Fruit fly (Drosophila melanogaster): ENCODE data around the gene Efhc1.1.

dm6 chrX:15822363-15822762 lies 38.9 kb upstream of the Efhc1.1 start:
- TF ChIP-seq CG32006 (GFP tag; optimal IDR thresholded peaks at IDR 0.05) (no peak), fd85E (GFP tag; optimal IDR thresholded peaks at IDR 0.05) (no peak), fd59A (GFP tag; optimal IDR thresholded peaks at IDR 0.05) (no peak), OdsH (GFP tag; optimal IDR thresholded peaks at IDR 0.05) (no peak), Eip75B (GFP tag; optimal IDR thresholded peaks at IDR 0.05) (no peak), CG9139 (GFP tag; optimal IDR thresholded peaks at IDR 0.05) (no peak), Hr39 (GFP tag; optimal IDR thresholded peaks at IDR 0.05) (no peak), CG7368 (GFP tag; optimal IDR thresholded peaks at IDR 0.05) (no peak), Eip78C (GFP tag) (no peak), cyc (GFP tag; optimal IDR thresholded peaks at IDR 0.05) (no peak), Hr4 (GFP tag; optimal IDR thresholded peaks at IDR 0.05) (no peak), CG6854 (GFP tag; optimal IDR thresholded peaks at IDR 0.05) (no peak)

All from whole organism, prepupa.